Worm (Caenorhabditis elegans): ENCODE measurements around the gene F53H4.4.
A peak's percentile ranks its signal among the peaks of the same experiment; 100 is the strongest.

The F53H4.4 gene

ce11 chrX:15842492-15842891, 23.7 kb upstream of the F53H4.4 start:
- TF ChIP-seq flt-1 (GFP tag; IDR thresholded peaks at IDR 0.05) (no peak), sea-1 (GFP tag; conservative IDR thresholded peaks at IDR 0.05) (no peak), ceh-36 (tag; optimal IDR thresholded peaks at IDR 0.05) (no peak), hmg-4 (GFP tag; optimal IDR thresholded peaks at IDR 0.05) (no peak)

ce11 chrX:15844330-15844729, 21.9 kb upstream of the F53H4.4 start:
- TF ChIP-seq aly-1 (tag; optimal IDR thresholded peaks at IDR 0.05): no peak
- TF ChIP-seq tbx-11 (GFP tag; IDR thresholded peaks at IDR 0.05): no peak
- no peak for TF ChIP-seq sea-1 (GFP tag; conservative IDR thresholded peaks at IDR 0.05)
- TF ChIP-seq hnd-1 (tag; optimal IDR thresholded peaks at IDR 0.05): no peak
- TF ChIP-seq ets-7 (tag; optimal IDR thresholded peaks at IDR 0.05): no peak
- no peak for TF ChIP-seq ceh-36 (tag; optimal IDR thresholded peaks at IDR 0.05)
- TF ChIP-seq pes-1 (GFP tag; IDR thresholded peaks at IDR 0.05): no peak
- TF ChIP-seq ama-1 (optimal IDR thresholded peaks at IDR 0.05): no peak
- TF ChIP-seq F13C5.2 (tag; optimal IDR thresholded peaks at IDR 0.05): no peak
- no peak for TF ChIP-seq hmg-4 (GFP tag; optimal IDR thresholded peaks at IDR 0.05)
- no peak for TF ChIP-seq ceh-13 (GFP tag; optimal IDR thresholded peaks at IDR 0.05)
- no peak for TF ChIP-seq hmbx-1 (tag; optimal IDR thresholded peaks at IDR 0.05)
- TF ChIP-seq tra-4 (tag; optimal IDR thresholded peaks at IDR 0.05): no peak
- no peak for TF ChIP-seq flt-1 (GFP tag; IDR thresholded peaks at IDR 0.05)

- no peak for TF ChIP-seq scrt-1 (GFP tag; IDR thresholded peaks at IDR 0.05)
Observed at ce11 chrX:15846552-15846951, 19.6 kb upstream of the F53H4.4 start.

- no peak for TF ChIP-seq ceh-13 (GFP tag; optimal IDR thresholded peaks at IDR 0.05)
- TF ChIP-seq B0310.2 (tag; optimal IDR thresholded peaks at IDR 0.05): no peak
- TF ChIP-seq hmg-4 (GFP tag; optimal IDR thresholded peaks at IDR 0.05): no peak
- TF ChIP-seq scrt-1 (GFP tag; IDR thresholded peaks at IDR 0.05): no peak
- TF ChIP-seq ceh-36 (tag; optimal IDR thresholded peaks at IDR 0.05): no peak
- no peak for TF ChIP-seq ets-7 (tag; optimal IDR thresholded peaks at IDR 0.05)
- no peak for TF ChIP-seq tbx-11 (GFP tag; IDR thresholded peaks at IDR 0.05)
- no peak for TF ChIP-seq ama-1 (optimal IDR thresholded peaks at IDR 0.05)
- no peak for TF ChIP-seq aly-1 (tag; optimal IDR thresholded peaks at IDR 0.05)
- TF ChIP-seq hmbx-1 (tag; optimal IDR thresholded peaks at IDR 0.05): no peak
- no peak for TF ChIP-seq tbx-37 (GFP tag; conservative IDR thresholded peaks at IDR 0.05)
- no peak for TF ChIP-seq hnd-1 (tag; optimal IDR thresholded peaks at IDR 0.05)
- no peak for TF ChIP-seq sea-1 (GFP tag; conservative IDR thresholded peaks at IDR 0.05)
- no peak for TF ChIP-seq F13C5.2 (tag; optimal IDR thresholded peaks at IDR 0.05)
Observed at ce11 chrX:15847543-15848087, 18.6 kb upstream of the F53H4.4 start, which contains the start of gene F59F4.3. Gene F59F4.3 (minus strand): TSS chrX:15847593.

- TF ChIP-seq hmg-4 (GFP tag; optimal IDR thresholded peaks at IDR 0.05) (no peak), scrt-1 (GFP tag; IDR thresholded peaks at IDR 0.05) (no peak), ets-7 (tag; optimal IDR thresholded peaks at IDR 0.05) (no peak), pes-1 (GFP tag; IDR thresholded peaks at IDR 0.05) (no peak), ama-1 (optimal IDR thresholded peaks at IDR 0.05) (no peak), tra-4 (tag; optimal IDR thresholded peaks at IDR 0.05) (no peak), F13C5.2 (tag; optimal IDR thresholded peaks at IDR 0.05) (no peak), ceh-13 (GFP tag; optimal IDR thresholded peaks at IDR 0.05) (no peak), hmbx-1 (tag; optimal IDR thresholded peaks at IDR 0.05) (no peak), tbx-11 (GFP tag; IDR thresholded peaks at IDR 0.05) (no peak), tbx-37 (GFP tag; conservative IDR thresholded peaks at IDR 0.05) (no peak), aly-1 (tag; optimal IDR thresholded peaks at IDR 0.05) (no peak), ceh-36 (tag; optimal IDR thresholded peaks at IDR 0.05) (no peak), sea-1 (GFP tag; conservative IDR thresholded peaks at IDR 0.05) (no peak), flt-1 (GFP tag; IDR thresholded peaks at IDR 0.05) (no peak)
Observed at ce11 chrX:15848867-15849266, 17.3 kb upstream of the F53H4.4 start.

- TF ChIP-seq ets-7 (tag; optimal IDR thresholded peaks at IDR 0.05) (no peak), tbx-37 (GFP tag; conservative IDR thresholded peaks at IDR 0.05) (0 out of 2 replicates have a peak, but pooled peaks have one; percentile 36), pes-1 (GFP tag; IDR thresholded peaks at IDR 0.05) (no peak), hmg-4 (GFP tag; optimal IDR thresholded peaks at IDR 0.05) (no peak), scrt-1 (GFP tag; IDR thresholded peaks at IDR 0.05) (no peak), hnd-1 (tag; optimal IDR thresholded peaks at IDR 0.05) (no peak), flt-1 (GFP tag; IDR thresholded peaks at IDR 0.05) (no peak), F13C5.2 (tag; optimal IDR thresholded peaks at IDR 0.05) (peak; percentile 23), ceh-13 (GFP tag; optimal IDR thresholded peaks at IDR 0.05) (no peak)
Observed at ce11 chrX:15849397-15849935, 16.7 kb upstream of the F53H4.4 start, which contains the start of gene acl-1. Gene acl-1 (plus strand): TSS chrX:15849885.

- TF ChIP-seq ceh-36 (tag; optimal IDR thresholded peaks at IDR 0.05): no peak
- TF ChIP-seq ceh-13 (GFP tag; optimal IDR thresholded peaks at IDR 0.05): no peak
- no peak for TF ChIP-seq tra-4 (tag; optimal IDR thresholded peaks at IDR 0.05)
- TF ChIP-seq ama-1 (optimal IDR thresholded peaks at IDR 0.05): no peak
- TF ChIP-seq pes-1 (GFP tag; IDR thresholded peaks at IDR 0.05): no peak
- no peak for TF ChIP-seq F13C5.2 (tag; optimal IDR thresholded peaks at IDR 0.05)
- TF ChIP-seq ets-7 (tag; optimal IDR thresholded peaks at IDR 0.05): no peak
- no peak for TF ChIP-seq sea-1 (GFP tag; conservative IDR thresholded peaks at IDR 0.05)
- TF ChIP-seq tbx-11 (GFP tag; IDR thresholded peaks at IDR 0.05): no peak
- no peak for TF ChIP-seq B0310.2 (tag; optimal IDR thresholded peaks at IDR 0.05)
- TF ChIP-seq hmbx-1 (tag; optimal IDR thresholded peaks at IDR 0.05): no peak
Observed at ce11 chrX:15851013-15851412, 15.2 kb upstream of the F53H4.4 start.

- TF ChIP-seq tra-4 (tag; optimal IDR thresholded peaks at IDR 0.05) (no peak), aly-1 (tag; optimal IDR thresholded peaks at IDR 0.05) (no peak), ceh-13 (GFP tag; optimal IDR thresholded peaks at IDR 0.05) (no peak)
Observed at ce11 chrX:15856853-15857252, 9.3 kb upstream of the F53H4.4 start, which contains the start of gene F53H4.2. Gene F53H4.2 (plus strand): TSS chrX:15857153.

All from whole organism, early embryonic.